Worm (Caenorhabditis elegans) whole organism, L3 larva: ENCODE measurements around the gene ZK1307.4.

Experiments used
- R02D3.7 ChIP-seq: fragments of 150-350 bp; optimal IDR thresholded peaks from 2 replicates; lab custom pipeline; 2014; ENCODE audit warnings: missing biosample characterization, missing genetic modification characterization
- ZK546.5 ChIP-seq: sonication (generic microtip); optimal IDR thresholded peaks from 2 replicates; lab custom pipeline; 2017; ENCODE audit warnings: missing biosample characterization, missing genetic modification characterization
- ceh-16 ChIP-seq: sonication (generic microtip); optimal IDR thresholded peaks from 2 replicates; lab custom pipeline; 2017; ENCODE audit warnings: missing biosample characterization, missing genetic modification characterization
- ceh-82 ChIP-seq: fragments of 150-350 bp; optimal IDR thresholded peaks from 2 replicates; lab custom pipeline; 2014; ENCODE audit warnings: missing biosample characterization, missing genetic modification characterization
- ceh-9 ChIP-seq: sonication (generic microtip); optimal IDR thresholded peaks from 2 replicates; lab custom pipeline; 2018; ENCODE audit warnings: missing biosample characterization, missing genetic modification characterization
- egl-27 ChIP-seq: sonication (generic microtip); optimal IDR thresholded peaks from 4 replicates; lab custom pipeline; 2017; ENCODE audit warnings: missing biosample characterization, missing genetic modification reagents, missing genetic modification characterization
- elt-2 ChIP-seq: sonication (generic microtip); optimal IDR thresholded peaks from 2 replicates; lab custom pipeline; 2016; ENCODE audit warnings: missing genetic modification reagents, mild to moderate bottlenecking, missing genetic modification characterization, missing compliant biosample characterization
- elt-3 ChIP-seq, 3 experiments: fragments of 150-350 bp in 1 of 3; sonication (generic microtip) in 2 of 3; optimal IDR thresholded peaks; 2 replicates in 2 of 3; 4 replicates in 1 of 3; lab custom pipeline; 2014 to 2017; ENCODE audit warnings: missing biosample characterization in 3 of 3, missing genetic modification characterization in 3 of 3
- eor-1 ChIP-seq, 2 experiments: fragments of 150-350 bp; optimal IDR thresholded peaks; 2 replicates each; lab custom pipeline; 2014 to 2018; ENCODE audit warnings: missing biosample characterization in 2 of 2, missing genetic modification characterization in 2 of 2
- fkh-10 ChIP-seq: sonication (generic microtip); optimal IDR thresholded peaks from 2 replicates; lab custom pipeline; 2017; ENCODE audit warnings: missing biosample characterization, missing genetic modification reagents, missing genetic modification characterization
- fkh-2 ChIP-seq: fragments of 150-350 bp; optimal IDR thresholded peaks from 2 replicates; lab custom pipeline; 2014; ENCODE audit warnings: missing biosample characterization, missing genetic modification reagents, missing genetic modification characterization
- fos-1 ChIP-seq: fragments of 150-350 bp; optimal IDR thresholded peaks from 2 replicates; lab custom pipeline; 2014; ENCODE audit warnings: missing biosample characterization, missing genetic modification characterization
- hmg-11 ChIP-seq: sonication (generic microtip); optimal IDR thresholded peaks from 2 replicates; lab custom pipeline; 2016; ENCODE audit warnings: missing genetic modification characterization, missing compliant biosample characterization
- jun-1 ChIP-seq: fragments of 150-350 bp; optimal IDR thresholded peaks from 2 replicates; lab custom pipeline; 2014; ENCODE audit warnings: missing biosample characterization, missing genetic modification reagents, missing genetic modification characterization
- lin-15B ChIP-seq: fragments of 150-350 bp; optimal IDR thresholded peaks from 2 replicates; lab custom pipeline; 2014; ENCODE audit warnings: missing biosample characterization, missing genetic modification characterization
- lin-39 ChIP-seq: fragments of 150-350 bp; optimal IDR thresholded peaks from 2 replicates; lab custom pipeline; 2018; ENCODE audit warnings: missing biosample characterization, missing genetic modification reagents, missing genetic modification characterization
- mml-1 ChIP-seq: fragments of 150-350 bp; sonication (generic microtip); optimal IDR thresholded peaks from 3 replicates; lab custom pipeline; 2014; ENCODE audit warnings: missing biosample characterization, missing genetic modification characterization
- nfya-1 ChIP-seq: sonication (generic microtip); optimal IDR thresholded peaks from 2 replicates; lab custom pipeline; 2017; ENCODE audit warnings: missing genetic modification characterization, mild to moderate bottlenecking, missing compliant biosample characterization, antibody characterized with exemption, moderate library complexity; ENCODE audit not compliant: insufficient read depth
- nhr-11 ChIP-seq: fragments of 150-350 bp; optimal IDR thresholded peaks from 2 replicates; lab custom pipeline; 2014; ENCODE audit warnings: missing biosample characterization, missing genetic modification characterization
- nhr-12 ChIP-seq: fragments of 150-350 bp; optimal IDR thresholded peaks from 2 replicates; lab custom pipeline; 2014; ENCODE audit warnings: missing biosample characterization, missing genetic modification characterization
- nhr-23 ChIP-seq: fragments of 150-350 bp; optimal IDR thresholded peaks from 2 replicates; lab custom pipeline; 2014; ENCODE audit warnings: missing biosample characterization, missing genetic modification reagents, missing genetic modification characterization
- nhr-25 ChIP-seq: sonication (generic microtip); optimal IDR thresholded peaks from 2 replicates; lab custom pipeline; 2017; ENCODE audit warnings: missing biosample characterization, missing genetic modification characterization
- nhr-43 ChIP-seq: sonication (generic microtip); optimal IDR thresholded peaks from 2 replicates; lab custom pipeline; 2016; ENCODE audit warnings: mild to moderate bottlenecking, missing genetic modification characterization, missing compliant biosample characterization; ENCODE audit not compliant: poor library complexity, severe bottlenecking
- nhr-67 ChIP-seq: fragments of 150-350 bp; optimal IDR thresholded peaks from 2 replicates; lab custom pipeline; 2014; ENCODE audit warnings: missing biosample characterization, missing genetic modification characterization
- pha-4 ChIP-seq: fragments of 150-350 bp; optimal IDR thresholded peaks from 2 replicates; lab custom pipeline; 2014; ENCODE audit warnings: missing biosample characterization, missing genetic modification reagents, missing genetic modification characterization
- sea-2 ChIP-seq: fragments of 150-350 bp; sonication (generic microtip); optimal IDR thresholded peaks from 4 replicates; lab custom pipeline; 2014; ENCODE audit warnings: missing biosample characterization, missing genetic modification reagents, missing genetic modification characterization
- skn-1 ChIP-seq: fragments of 150-350 bp; optimal IDR thresholded peaks from 2 replicates; lab custom pipeline; 2014; ENCODE audit warnings: missing biosample characterization, missing genetic modification characterization
- snpc-4 ChIP-seq: fragments of 150-350 bp; optimal IDR thresholded peaks from 2 replicates; lab custom pipeline; 2014; ENCODE audit warnings: missing biosample characterization, missing genetic modification characterization
- tbx-2 ChIP-seq: sonication (generic microtip); optimal IDR thresholded peaks from 2 replicates; lab custom pipeline; 2016; ENCODE audit warnings: mild to moderate bottlenecking, missing genetic modification characterization, missing compliant biosample characterization
- unc-62 ChIP-seq: fragments of 150-350 bp; sonication (generic microtip); optimal IDR thresholded peaks from 4 replicates; lab custom pipeline; 2014; ENCODE audit warnings: missing biosample characterization, missing genetic modification reagents, missing genetic modification characterization
- zag-1 ChIP-seq: fragments of 150-350 bp; optimal IDR thresholded peaks from 2 replicates; lab custom pipeline; 2014; ENCODE audit warnings: missing biosample characterization, missing genetic modification characterization
- ztf-11 ChIP-seq: fragments of 150-350 bp; optimal IDR thresholded peaks from 2 replicates; lab custom pipeline; 2014; ENCODE audit warnings: missing biosample characterization, missing genetic modification characterization

ZK1307.4 gene

DNA sequence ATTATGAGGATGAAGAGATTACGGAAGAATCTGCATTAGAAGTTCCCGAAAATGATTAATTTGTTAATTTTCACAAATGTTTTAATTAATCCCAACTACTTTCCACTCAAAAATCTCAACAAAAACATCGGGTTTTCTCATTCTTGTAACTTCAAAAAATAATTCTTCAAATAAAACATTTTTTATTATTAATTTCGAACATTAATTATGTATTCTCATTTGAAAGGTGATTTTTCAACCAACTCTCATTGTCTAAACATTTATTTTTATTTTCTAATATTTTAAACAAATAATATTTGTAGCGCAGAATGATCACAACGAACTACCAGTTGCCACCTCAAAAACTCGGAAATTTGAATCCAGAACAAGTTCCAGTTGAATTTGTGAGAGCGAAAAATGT is 19.7 kb upstream of the ZK1307.4 start, which contains the start of gene ZK1320.7:
Gene ZK1320.7 (plus strand): TSS at position 301 of the 400 bp plus-strand sequence.
- no peak for TF ChIP-seq elt-3 (tag; optimal IDR thresholded peaks at IDR 0.05; lab: Kevin White, UChicago)
- no peak for TF ChIP-seq ceh-9 (tag; lab: Kevin White, UChicago)
- no peak for TF ChIP-seq skn-1
- no peak for TF ChIP-seq eor-1 (tag; optimal IDR thresholded peaks at IDR 0.05; lab: Kevin White, UChicago)
- TF ChIP-seq unc-62, result no peak
- TF ChIP-seq nhr-12 (tag; lab: Kevin White, UChicago), result no peak
- TF ChIP-seq lin-15B (tag; lab: Kevin White, UChicago), result no peak
- no peak for TF ChIP-seq ceh-16 (tag; lab: Kevin White, UChicago)
- TF ChIP-seq tbx-2 (tag; lab: Kevin White, UChicago), result no peak
- no peak for TF ChIP-seq pha-4 (tag; lab: Kevin White, UChicago)
- no peak for TF ChIP-seq ceh-82 (tag; lab: Kevin White, UChicago)
- no peak for TF ChIP-seq nhr-11 (tag; lab: Kevin White, UChicago)
- no peak for TF ChIP-seq ZK546.5 (tag; lab: Kevin White, UChicago)
- no peak for TF ChIP-seq nhr-25 (tag; lab: Kevin White, UChicago)
- no peak for TF ChIP-seq fkh-2 (tag; lab: Kevin White, UChicago)
- TF ChIP-seq fos-1 (tag; lab: Kevin White, UChicago), result no peak
- TF ChIP-seq, all 47 proteins: peak for 0

- no peak for TF ChIP-seq nfya-1 (tag; lab: Kevin White, UChicago)
- no peak for TF ChIP-seq ceh-9 (tag; lab: Kevin White, UChicago)
- TF ChIP-seq sea-2 (GFP tag; lab: Kevin White, UChicago), result no peak
- peak; percentile 7 for TF ChIP-seq lin-39 (tag; lab: Kevin White, UChicago)
- peak; percentile 55 for TF ChIP-seq hmg-11
- TF ChIP-seq jun-1, result no peak
- peak; percentile 84 for TF ChIP-seq pha-4 (tag; lab: Kevin White, UChicago)
- TF ChIP-seq tbx-2 (tag; lab: Kevin White, UChicago), result no peak
- TF ChIP-seq fkh-10 (GFP tag; lab: Kevin White, UChicago), result no peak
- TF ChIP-seq R02D3.7 (tag; lab: Kevin White, UChicago), result peak; percentile 92
- no peak for TF ChIP-seq skn-1
- TF ChIP-seq nhr-25 (tag; lab: Kevin White, UChicago), result peak; percentile 6
- TF ChIP-seq snpc-4 (tag; lab: Kevin White, UChicago), result no peak
- TF ChIP-seq elt-3 (tag; optimal IDR thresholded peaks at IDR 0.05; lab: Kevin White, UChicago), result no peak
- no peak for TF ChIP-seq nhr-12 (tag; lab: Kevin White, UChicago)
- peak; percentile 57 for TF ChIP-seq nhr-23 (tag; lab: Kevin White, UChicago)
- no peak for TF ChIP-seq ceh-16 (tag; lab: Kevin White, UChicago)
- peak; percentile 47 for TF ChIP-seq lin-15B (tag; lab: Kevin White, UChicago)
- TF ChIP-seq elt-2 (tag; lab: Kevin White, UChicago), result peak; percentile 12
- no peak for TF ChIP-seq ceh-82 (tag; lab: Kevin White, UChicago)
- TF ChIP-seq, all 47 proteins: peak for 8
These were observed 17.4 kb upstream of the ZK1307.4 start, which contains the start of gene taf-8 for ce11 chrII:9668959-9669358. TSS of gene taf-8 (plus strand) at chrII:9669318.

ce11 chrII:9667382-9667781 is 15.8 kb upstream of the ZK1307.4 start, which contains the start of gene ZK1320.11:
TSS of gene ZK1320.11 (plus strand) at chrII:9667624.
- TF ChIP-seq ztf-11 (tag; lab: Kevin White, UChicago) (no peak), eor-1 (tag; optimal IDR thresholded peaks at IDR 0.05; lab: Kevin White, UChicago) (no peak), zag-1 (no peak), jun-1 (no peak), ceh-16 (tag; lab: Kevin White, UChicago) (no peak), nfya-1 (tag; lab: Kevin White, UChicago) (peak; percentile 34), ZK546.5 (tag; lab: Kevin White, UChicago) (no peak), nhr-43 (tag; lab: Kevin White, UChicago) (no peak), pha-4 (tag; lab: Kevin White, UChicago) (peak; percentile 19), hmg-11 (no peak), mml-1 (tag; lab: Kevin White, UChicago) (no peak)

DNA sequence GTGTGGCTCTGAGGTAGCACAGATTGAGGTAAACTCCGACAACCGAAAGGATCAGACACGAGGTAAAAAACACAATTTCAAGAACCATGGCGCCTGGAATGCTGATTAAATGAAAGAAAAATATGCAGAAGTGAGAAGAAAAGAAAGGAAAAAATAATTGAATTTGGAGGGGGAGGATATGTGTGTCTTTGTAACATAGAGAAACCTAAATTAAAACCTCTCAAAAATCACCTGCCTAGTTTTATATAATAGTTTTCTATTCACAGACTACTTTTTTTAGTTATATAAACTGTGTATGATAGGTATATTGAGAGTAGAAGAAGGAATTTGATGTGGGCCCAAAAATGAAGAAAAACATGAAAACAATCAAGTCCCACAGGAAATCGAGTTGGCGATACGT is 14.0 kb upstream of the ZK1307.4 start, which contains the start of gene ZK1320.5:
Gene ZK1320.5 (minus strand): TSS at position 101 of the 400 bp plus-strand sequence.
- TF ChIP-seq egl-27 (tag; lab: Kevin White, UChicago), result no peak
- TF ChIP-seq nhr-67 (tag; lab: Kevin White, UChicago), result no peak
- no peak for TF ChIP-seq jun-1
- TF ChIP-seq tbx-2 (tag; lab: Kevin White, UChicago), result no peak
- no peak for TF ChIP-seq fkh-2 (tag; lab: Kevin White, UChicago)
- TF ChIP-seq hmg-11, result no peak
- TF ChIP-seq pha-4 (tag; lab: Kevin White, UChicago), result no peak
- TF ChIP-seq fos-1 (tag; lab: Kevin White, UChicago), result no peak
- TF ChIP-seq ZK546.5 (tag; lab: Kevin White, UChicago), result no peak
- TF ChIP-seq R02D3.7 (tag; lab: Kevin White, UChicago), result no peak
- no peak for TF ChIP-seq ceh-16 (tag; lab: Kevin White, UChicago)
